Fruit fly (Drosophila melanogaster) S2 (cell line): Measurements from ENCODE around the gene CG8142.

ENCODE experiments used
- CG8478 ChIP-seq: fragments of >200 bp; optimal IDR thresholded peaks from 2 replicates; lab custom pipeline; 2018
- CTCF ChIP-seq, 2 experiments: fragments of >200 bp; optimal IDR thresholded peaks; 2 replicates each; lab custom pipeline; 2018

DNA sequence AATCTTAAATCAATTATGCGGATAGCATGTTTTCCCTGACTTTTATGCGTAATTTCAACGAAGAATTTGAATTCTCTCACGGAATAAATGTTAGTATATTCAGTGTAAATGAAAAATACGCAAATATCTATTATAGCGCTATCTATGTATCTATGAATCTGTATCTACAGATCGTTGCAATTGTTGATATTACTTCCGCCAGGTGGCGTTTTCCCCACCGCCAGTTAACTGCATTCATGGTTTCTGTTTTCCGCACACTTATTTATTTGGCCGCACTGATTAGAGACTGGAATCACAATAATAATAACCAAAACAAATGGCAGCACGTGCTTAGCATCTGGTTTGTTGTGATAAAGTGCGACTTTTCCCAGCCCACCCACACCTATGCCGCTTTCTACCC, 38.3 kb upstream of the CG8142 start:
- no peak for TF ChIP-seq CG8478 (lab: Kevin White, UChicago)
- peak; percentile 74 to 76 for TF ChIP-seq CTCF (optimal IDR thresholded peaks at IDR 0.05; lab: Kevin White, UChicago)
